Worm (Caenorhabditis elegans) whole organism, L1 larva: ENCODE results near the gene lron-3.

Experiments used
- C04F5.9 ChIP-seq: sonication (generic microtip); optimal IDR thresholded peaks from 2 replicates; lab custom pipeline; 2016; ENCODE audit warnings: missing genetic modification characterization, missing compliant biosample characterization
- C16A3.4 ChIP-seq: fragments of 150-350 bp; optimal IDR thresholded peaks from 2 replicates; lab custom pipeline; 2014; ENCODE audit warnings: missing biosample characterization, missing genetic modification characterization
- F16B12.6 ChIP-seq: fragments of 150-350 bp; optimal IDR thresholded peaks from 2 replicates; lab custom pipeline; 2014; ENCODE audit warnings: missing biosample characterization, missing genetic modification characterization
- aly-2 ChIP-seq: fragments of 150-350 bp; optimal IDR thresholded peaks from 2 replicates; lab custom pipeline; 2014; ENCODE audit warnings: missing biosample characterization, missing genetic modification characterization
- blmp-1 ChIP-seq: fragments of 150-350 bp; optimal IDR thresholded peaks from 2 replicates; lab custom pipeline; 2014; ENCODE audit warnings: missing biosample characterization, missing genetic modification characterization
- ceh-63 ChIP-seq: fragments of 200-800 bp; sonication (Bioruptor generic); optimal IDR thresholded peaks from 2 replicates; lab custom pipeline; 2018; ENCODE audit warnings: mild to moderate bottlenecking, missing genetic modification characterization, missing compliant biosample characterization
- ceh-82 ChIP-seq, 3 experiments: fragments of 150-350 bp in 1 of 3; sonication (generic microtip) in 2 of 3; optimal IDR thresholded peaks; 2 replicates each; lab custom pipeline; 2014 to 2017; ENCODE audit warnings: missing biosample characterization in 3 of 3, missing genetic modification characterization in 3 of 3
- dpl-1 ChIP-seq, 3 experiments: fragments of 150-350 bp in 2 of 3; sonication (generic microtip) in 1 of 3; optimal IDR thresholded peaks; 2 replicates each; lab custom pipeline; 2014 to 2017; ENCODE audit warnings: missing biosample characterization in 3 of 3, missing genetic modification characterization in 3 of 3, missing genetic modification reagents in 3 of 3
- dsc-1 ChIP-seq: sonication (generic microtip); optimal IDR thresholded peaks from 2 replicates; lab custom pipeline; 2016; ENCODE audit warnings: mild to moderate bottlenecking, missing genetic modification characterization, missing compliant biosample characterization
- efl-1 ChIP-seq, 4 experiments: fragments of 150-350 bp; optimal IDR thresholded peaks in 3 of 4; peaks in 1 of 4; 1 replicate in 1 of 4; 2 replicates in 3 of 4; lab custom pipeline; 2014; ENCODE audit warnings: missing biosample characterization in 2 of 4, missing genetic modification characterization in 2 of 4, missing genetic modification reagents in 2 of 4
- elt-2 ChIP-seq: sonication (generic microtip); optimal IDR thresholded peaks from 2 replicates; lab custom pipeline; 2016; ENCODE audit warnings: missing genetic modification characterization, mild to moderate bottlenecking, inconsistent platforms, missing compliant biosample characterization, missing genetic modification reagents
- elt-3 ChIP-seq, 6 experiments: fragments of 150-350 bp in 1 of 6; sonication (generic microtip); optimal IDR thresholded peaks; 2 replicates each; lab custom pipeline; 2017 to 2018; ENCODE audit warnings: missing biosample characterization in 6 of 6, missing genetic modification characterization in 6 of 6, inconsistent platforms in 1 of 6
- fkh-10 ChIP-seq: sonication (generic microtip); optimal IDR thresholded peaks from 2 replicates; lab custom pipeline; 2017; ENCODE audit warnings: missing biosample characterization, missing genetic modification reagents, missing genetic modification characterization
- fkh-4 ChIP-seq: sonication (generic microtip); optimal IDR thresholded peaks from 2 replicates; lab custom pipeline; 2016; ENCODE audit warnings: missing compliant biosample characterization, missing genetic modification characterization, borderline replicate concordance
- fkh-8 ChIP-seq: sonication (generic microtip); optimal IDR thresholded peaks from 2 replicates; lab custom pipeline; 2016; ENCODE audit warnings: mild to moderate bottlenecking, missing genetic modification characterization, missing compliant biosample characterization
- fos-1 ChIP-seq: fragments of 150-350 bp; optimal IDR thresholded peaks from 2 replicates; lab custom pipeline; 2014; ENCODE audit warnings: missing biosample characterization, missing genetic modification characterization
- grh-1 ChIP-seq: fragments of 200-800 bp; sonication (Bioruptor generic); IDR thresholded peaks from 2 replicates; pipeline ENCODE4 v1.3.6; 2022; ENCODE audit warnings: missing genetic modification reagents, missing genetic modification characterization, missing compliant biosample characterization
- hlh-17 ChIP-seq: fragments of 200-800 bp; sonication (Bioruptor generic); optimal IDR thresholded peaks from 2 replicates; lab custom pipeline; 2018; ENCODE audit warnings: missing genetic modification characterization, mild to moderate bottlenecking, missing compliant biosample characterization, moderate library complexity, borderline replicate concordance
- hpl-2 ChIP-seq: fragments of 150-350 bp; optimal IDR thresholded peaks from 2 replicates; lab custom pipeline; 2014; ENCODE audit warnings: missing biosample characterization, missing genetic modification reagents, missing genetic modification characterization
- jun-1 ChIP-seq: fragments of 150-350 bp; optimal IDR thresholded peaks from 2 replicates; lab custom pipeline; 2014; ENCODE audit warnings: missing biosample characterization, missing genetic modification reagents, missing genetic modification characterization
- lin-13 ChIP-seq: fragments of 150-350 bp; optimal IDR thresholded peaks from 2 replicates; lab custom pipeline; 2014; ENCODE audit warnings: missing biosample characterization, missing genetic modification reagents, missing genetic modification characterization
- lin-14 ChIP-seq: fragments of 200-800 bp; sonication (Bioruptor generic); optimal IDR thresholded peaks from 2 replicates; lab custom pipeline; 2018; ENCODE audit warnings: mild to moderate bottlenecking, missing genetic modification characterization, moderate library complexity, missing compliant biosample characterization
- lin-15B ChIP-seq: fragments of 150-350 bp; sonication (generic microtip); optimal IDR thresholded peaks from 3 replicates; lab custom pipeline; 2014; ENCODE audit warnings: missing biosample characterization, missing genetic modification characterization
- lir-3 ChIP-seq: sonication (generic microtip); optimal IDR thresholded peaks from 2 replicates; lab custom pipeline; 2016; ENCODE audit warnings: mild to moderate bottlenecking, missing genetic modification characterization, moderate library complexity, missing compliant biosample characterization; ENCODE audit not compliant: poor library complexity
- lsy-2 ChIP-seq, 2 experiments: fragments of 150-350 bp; optimal IDR thresholded peaks; 2 replicates each; lab custom pipeline; 2014; ENCODE audit warnings: missing biosample characterization in 2 of 2, missing genetic modification characterization in 2 of 2
- mdl-1 ChIP-seq, 2 experiments: fragments of 150-350 bp; optimal IDR thresholded peaks; 2 replicates each; lab custom pipeline; 2014 to 2017; ENCODE audit warnings: missing biosample characterization in 2 of 2, missing genetic modification characterization in 2 of 2, inconsistent platforms in 1 of 2
- mef-2 ChIP-seq: fragments of 150-350 bp; optimal IDR thresholded peaks from 2 replicates; lab custom pipeline; 2014; ENCODE audit warnings: missing biosample characterization, missing genetic modification characterization
- mep-1 ChIP-seq: fragments of 150-350 bp; optimal IDR thresholded peaks from 2 replicates; lab custom pipeline; 2014; ENCODE audit warnings: missing biosample characterization, missing genetic modification characterization
- nhr-11 ChIP-seq: fragments of 150-350 bp; optimal IDR thresholded peaks from 2 replicates; lab custom pipeline; 2014; ENCODE audit warnings: missing biosample characterization, missing genetic modification characterization
- nhr-12 ChIP-seq: sonication (generic microtip); optimal IDR thresholded peaks from 2 replicates; lab custom pipeline; 2017; ENCODE audit warnings: missing biosample characterization, missing genetic modification characterization
- nhr-19 ChIP-seq: fragments of 200-800 bp; sonication (Bioruptor generic); conservative IDR thresholded peaks from 2 replicates; pipeline ENCODE4 v1.3.6; 2022; ENCODE audit warnings: missing genetic modification characterization, missing compliant biosample characterization
- nhr-20 ChIP-seq: sonication (generic microtip); optimal IDR thresholded peaks from 2 replicates; lab custom pipeline; 2016; ENCODE audit warnings: mild to moderate bottlenecking, missing genetic modification characterization, missing compliant biosample characterization
- nhr-28 ChIP-seq: fragments of 150-350 bp; optimal IDR thresholded peaks from 2 replicates; lab custom pipeline; 2014; ENCODE audit warnings: missing biosample characterization, missing genetic modification characterization
- nhr-71 ChIP-seq: sonication (generic microtip); optimal IDR thresholded peaks from 2 replicates; lab custom pipeline; 2016; ENCODE audit warnings: mild to moderate bottlenecking, missing genetic modification characterization, moderate library complexity, missing compliant biosample characterization
- nhr-84 ChIP-seq: sonication (generic microtip); optimal IDR thresholded peaks from 2 replicates; lab custom pipeline; 2017; ENCODE audit warnings: missing biosample characterization, missing genetic modification characterization
- nhr-85 ChIP-seq: sonication (generic microtip); peaks from one replicate; lab custom pipeline; 2016; ENCODE audit warnings: missing genetic modification characterization, inconsistent platforms, missing compliant biosample characterization
- nhr-90 ChIP-seq: sonication (generic microtip); optimal IDR thresholded peaks from 2 replicates; lab custom pipeline; 2016; ENCODE audit warnings: mild to moderate bottlenecking, missing genetic modification characterization, missing compliant biosample characterization; ENCODE audit not compliant: poor library complexity
- pax-3 ChIP-seq: fragments of 200-800 bp; sonication (Bioruptor generic); optimal IDR thresholded peaks from 2 replicates; lab custom pipeline; 2018; ENCODE audit warnings: mild to moderate bottlenecking, missing genetic modification characterization, moderate library complexity, missing compliant biosample characterization
- pqm-1 ChIP-seq: sonication (generic microtip); optimal IDR thresholded peaks from 3 replicates; lab custom pipeline; 2017; ENCODE audit warnings: missing biosample characterization, missing genetic modification characterization
- skn-1 ChIP-seq: fragments of 150-350 bp; optimal IDR thresholded peaks from 2 replicates; lab custom pipeline; 2014; ENCODE audit warnings: missing biosample characterization, missing genetic modification characterization
- sox-4 ChIP-seq: sonication (generic microtip); optimal IDR thresholded peaks from 2 replicates; lab custom pipeline; 2016; ENCODE audit warnings: missing genetic modification characterization, missing compliant biosample characterization
- sptf-1 ChIP-seq: fragments of 150-350 bp; optimal IDR thresholded peaks from 2 replicates; lab custom pipeline; 2014; ENCODE audit warnings: missing biosample characterization, missing genetic modification characterization
- sup-37 ChIP-seq: fragments of 200-800 bp; sonication (Bioruptor generic); optimal IDR thresholded peaks from 2 replicates; lab custom pipeline; 2018; ENCODE audit warnings: mild to moderate bottlenecking, missing genetic modification characterization, missing compliant biosample characterization
- unc-130 ChIP-seq: fragments of 150-350 bp; optimal IDR thresholded peaks from 2 replicates; lab custom pipeline; 2017; ENCODE audit warnings: missing biosample characterization, missing genetic modification characterization, inconsistent platforms
- unc-30 ChIP-seq: sonication (generic microtip); optimal IDR thresholded peaks from 2 replicates; lab custom pipeline; 2017; ENCODE audit warnings: missing biosample characterization, missing genetic modification characterization
- unc-62 ChIP-seq: fragments of 150-350 bp; optimal IDR thresholded peaks from 2 replicates; lab custom pipeline; 2014; ENCODE audit warnings: missing biosample characterization, missing genetic modification reagents, missing genetic modification characterization
- unc-98 ChIP-seq: fragments of 200-800 bp; sonication (Bioruptor generic); IDR thresholded peaks from 2 replicates; pipeline ENCODE4 v1.3.6; 2022; ENCODE audit warnings: missing genetic modification characterization, missing compliant biosample characterization
- ztf-11 ChIP-seq, 2 experiments: sonication (generic microtip); optimal IDR thresholded peaks; 2 replicates each; lab custom pipeline; 2016 to 2017; ENCODE audit warnings: missing genetic modification characterization in 2 of 2, missing biosample characterization in 1 of 2, missing compliant biosample characterization in 1 of 2
- ztf-4 ChIP-seq: fragments of 150-350 bp; optimal IDR thresholded peaks from 2 replicates; lab custom pipeline; 2014; ENCODE audit warnings: missing biosample characterization, missing genetic modification characterization

The lron-3 gene

DNA sequence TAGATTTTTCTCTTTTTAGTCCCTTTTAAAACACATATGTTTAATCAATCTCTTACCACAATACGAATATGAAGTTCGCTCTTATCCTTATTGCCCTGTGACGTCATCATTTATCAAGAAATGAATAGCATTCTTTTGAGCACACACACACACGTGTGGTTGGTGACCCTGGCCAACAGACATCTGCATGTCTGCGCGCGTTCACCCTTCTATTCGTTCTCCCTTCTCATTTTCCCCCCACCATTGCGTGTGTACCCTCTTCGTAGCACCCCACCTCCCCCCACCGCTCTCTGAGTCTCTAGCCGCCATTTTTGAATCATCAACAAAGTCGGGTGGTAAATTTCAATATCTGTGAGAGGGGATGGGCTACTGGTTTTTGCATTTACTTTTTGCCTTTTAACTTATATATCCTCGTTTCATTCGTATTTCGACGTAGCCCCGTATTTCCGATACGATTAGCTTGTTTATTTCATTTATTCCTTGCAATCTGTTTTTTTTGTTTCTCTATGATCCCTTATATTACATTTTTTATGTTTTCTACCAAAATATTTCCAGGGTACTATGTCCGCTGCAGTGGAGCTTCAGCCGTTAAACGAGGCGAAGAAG is 42.9 kb upstream of the lron-3 start, which contains the start of gene ent-2:
ent-2 (plus strand) TSS at position 556 of the 606 bp plus-strand sequence.
- TF ChIP-seq lsy-2 (tag; optimal IDR thresholded peaks at IDR 0.05; lab: Kevin White, UChicago), result peak in 1 of 2 experiments; percentile 15
- no peak for TF ChIP-seq F16B12.6 (tag; lab: Kevin White, UChicago)
- TF ChIP-seq efl-1 (optimal IDR thresholded peaks at IDR 0.05; lab: Kevin White, UChicago), result peak in 1 of 2 experiments; percentile 9
- TF ChIP-seq efl-1 (GFP tag; optimal IDR thresholded peaks at IDR 0.05 in 1 of 2; lab: Kevin White, UChicago), result peak in 1 of 2 experiments; percentile 85
- TF ChIP-seq mep-1, result peak; percentile 13
- TF ChIP-seq C16A3.4 (tag; lab: Kevin White, UChicago), result no peak
- no peak for TF ChIP-seq hlh-17 (GFP tag; lab: Kevin White, UChicago)
- no peak for TF ChIP-seq ztf-11 (tag; optimal IDR thresholded peaks at IDR 0.05; lab: Kevin White, UChicago)
- no peak for TF ChIP-seq jun-1 (tag; lab: Kevin White, UChicago)
- no peak for TF ChIP-seq nhr-28 (tag; lab: Kevin White, UChicago)
- TF ChIP-seq ceh-82 (tag; optimal IDR thresholded peaks at IDR 0.05; lab: Kevin White, UChicago), result peak in 1 of 3 experiments; percentile 33
- TF ChIP-seq fkh-8 (tag; lab: Kevin White, UChicago), result peak; percentile 86
- TF ChIP-seq nhr-84, result no peak
- TF ChIP-seq dsc-1 (tag; lab: Kevin White, UChicago), result peak; percentile 58
- peak in 1 of 3 experiments; percentile 17 for TF ChIP-seq dpl-1 (GFP tag; optimal IDR thresholded peaks at IDR 0.05; lab: Kevin White, UChicago)
- no peak for TF ChIP-seq nhr-11 (tag; lab: Kevin White, UChicago)
- TF ChIP-seq lin-14 (GFP tag; lab: Kevin White, UChicago), result peak; percentile 75
- peak; percentile 27 for TF ChIP-seq nhr-85 (tag; lab: Kevin White, UChicago)
- no peak for TF ChIP-seq sptf-1 (tag; lab: Kevin White, UChicago)
- no peak for TF ChIP-seq fos-1 (tag; lab: Kevin White, UChicago)
- peak; percentile 0 for TF ChIP-seq skn-1 (tag; lab: Kevin White, UChicago)
- no peak for TF ChIP-seq pax-3
- peak in 1 of 2 experiments; percentile 31 for TF ChIP-seq mdl-1 (tag; optimal IDR thresholded peaks at IDR 0.05; lab: Kevin White, UChicago)

DNA sequence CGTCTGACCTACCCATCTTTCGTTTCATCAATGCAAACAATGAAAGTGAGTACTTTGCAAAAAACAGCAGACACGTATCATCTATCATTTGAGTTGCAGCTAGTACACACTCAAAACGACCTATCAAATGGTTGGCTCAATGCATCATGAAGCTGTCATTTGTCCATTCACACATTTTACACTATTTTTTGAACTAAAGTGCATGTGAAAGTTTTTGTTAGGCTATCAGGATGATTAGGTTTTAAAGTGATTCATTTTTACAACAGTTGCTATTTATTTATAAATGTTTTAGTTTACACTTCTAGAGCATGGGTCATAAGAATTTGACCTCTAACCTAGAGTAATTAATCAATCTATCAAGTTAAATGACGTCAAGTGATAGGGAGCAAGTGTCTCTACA is 42.2 kb upstream of the lron-3 start:
- TF ChIP-seq sup-37 (no peak), unc-98 (no peak), nhr-12 (tag; lab: Kevin White, UChicago) (no peak), F16B12.6 (tag; lab: Kevin White, UChicago) (no peak), ztf-4 (tag; lab: Kevin White, UChicago) (no peak), efl-1 (optimal IDR thresholded peaks at IDR 0.05; lab: Kevin White, UChicago) (no peak), efl-1 (GFP tag; optimal IDR thresholded peaks at IDR 0.05 in 1 of 2; lab: Kevin White, UChicago) (no peak), unc-62 (GFP tag; lab: Kevin White, UChicago) (peak; percentile 43), mef-2 (tag; lab: Kevin White, UChicago) (no peak), fkh-4 (tag; lab: Kevin White, UChicago) (no peak), unc-130 (no peak), elt-2 (tag; lab: Kevin White, UChicago) (no peak), aly-2 (tag; lab: Kevin White, UChicago) (no peak), unc-30 (tag; lab: Kevin White, UChicago) (no peak), nhr-71 (tag; lab: Kevin White, UChicago) (peak; percentile 79), fkh-10 (GFP tag; lab: Kevin White, UChicago) (no peak), grh-1 (no peak), nhr-20 (peak; percentile 58), elt-3 (tag; optimal IDR thresholded peaks at IDR 0.05; lab: Kevin White, UChicago) (no peak), mep-1 (no peak), lin-13 (GFP tag; lab: Kevin White, UChicago) (peak; percentile 13), lin-15B (tag; lab: Kevin White, UChicago) (no peak), nhr-11 (tag; lab: Kevin White, UChicago) (no peak), blmp-1 (no peak), lir-3 (tag; lab: Kevin White, UChicago) (peak; percentile 45), sptf-1 (tag; lab: Kevin White, UChicago) (no peak), ceh-63 (no peak), hpl-2 (GFP tag; lab: Kevin White, UChicago) (no peak), pqm-1 (tag; lab: Kevin White, UChicago) (no peak), nhr-90 (no peak), nhr-19 (GFP tag; lab: Robert Waterston, UW) (peak; percentile 52), sox-4 (tag; lab: Kevin White, UChicago) (no peak), C04F5.9 (no peak), hlh-17 (GFP tag; lab: Kevin White, UChicago) (no peak), jun-1 (tag; lab: Kevin White, UChicago) (no peak)
